Worm (Caenorhabditis elegans) whole organism, L1 larva: ENCODE results near the gene T10B9.9.

Source experiments
- C16A3.4 ChIP-seq: fragments of 150-350 bp; optimal IDR thresholded peaks from 2 replicates; lab custom pipeline; 2014; ENCODE audit warnings: missing biosample characterization, missing genetic modification characterization
- Y116A8C.19 ChIP-seq: sonication (generic microtip); optimal IDR thresholded peaks from 2 replicates; lab custom pipeline; 2016; ENCODE audit warnings: missing compliant biosample characterization, missing genetic modification characterization, borderline replicate concordance
- aha-1 ChIP-seq: fragments of 150-350 bp; optimal IDR thresholded peaks from 2 replicates; lab custom pipeline; 2014; ENCODE audit warnings: missing biosample characterization, missing genetic modification characterization
- alr-1 ChIP-seq: fragments of 200-800 bp; sonication (Bioruptor generic); optimal IDR thresholded peaks from 2 replicates; lab custom pipeline; 2018; ENCODE audit warnings: borderline replicate concordance, mild to moderate bottlenecking, missing genetic modification characterization, missing compliant biosample characterization
- aly-2 ChIP-seq: fragments of 150-350 bp; optimal IDR thresholded peaks from 2 replicates; lab custom pipeline; 2014; ENCODE audit warnings: missing biosample characterization, missing genetic modification characterization
- ama-1 ChIP-seq: fragments of 150-350 bp; optimal IDR thresholded peaks from 2 replicates; lab custom pipeline; 2014
- blmp-1 ChIP-seq: fragments of 150-350 bp; optimal IDR thresholded peaks from 2 replicates; lab custom pipeline; 2014; ENCODE audit warnings: missing biosample characterization, missing genetic modification characterization
- ceh-82 ChIP-seq, 3 experiments: fragments of 150-350 bp in 1 of 3; sonication (generic microtip) in 2 of 3; optimal IDR thresholded peaks; 2 replicates each; lab custom pipeline; 2014 to 2017; ENCODE audit warnings: missing biosample characterization in 3 of 3, missing genetic modification characterization in 3 of 3
- dsc-1 ChIP-seq: sonication (generic microtip); optimal IDR thresholded peaks from 2 replicates; lab custom pipeline; 2016; ENCODE audit warnings: mild to moderate bottlenecking, missing genetic modification characterization, missing compliant biosample characterization
- efl-1 ChIP-seq, 4 experiments: fragments of 150-350 bp; optimal IDR thresholded peaks in 3 of 4; peaks in 1 of 4; 1 replicate in 1 of 4; 2 replicates in 3 of 4; lab custom pipeline; 2014; ENCODE audit warnings: missing biosample characterization in 2 of 4, missing genetic modification characterization in 2 of 4, missing genetic modification reagents in 2 of 4
- egl-13 ChIP-seq: sonication (generic microtip); optimal IDR thresholded peaks from 2 replicates; lab custom pipeline; 2016; ENCODE audit warnings: missing genotype, missing genetic modification reagents, missing genetic modification characterization, missing compliant biosample characterization
- elt-2 ChIP-seq: sonication (generic microtip); optimal IDR thresholded peaks from 2 replicates; lab custom pipeline; 2016; ENCODE audit warnings: missing genetic modification characterization, mild to moderate bottlenecking, inconsistent platforms, missing compliant biosample characterization, missing genetic modification reagents
- elt-3 ChIP-seq, 6 experiments: fragments of 150-350 bp in 1 of 6; sonication (generic microtip); optimal IDR thresholded peaks; 2 replicates each; lab custom pipeline; 2017 to 2018; ENCODE audit warnings: missing biosample characterization in 6 of 6, missing genetic modification characterization in 6 of 6, inconsistent platforms in 1 of 6
- fkh-10 ChIP-seq: sonication (generic microtip); optimal IDR thresholded peaks from 2 replicates; lab custom pipeline; 2017; ENCODE audit warnings: missing biosample characterization, missing genetic modification reagents, missing genetic modification characterization
- fkh-8 ChIP-seq: sonication (generic microtip); optimal IDR thresholded peaks from 2 replicates; lab custom pipeline; 2016; ENCODE audit warnings: mild to moderate bottlenecking, missing genetic modification characterization, missing compliant biosample characterization
- grh-1 ChIP-seq: fragments of 200-800 bp; sonication (Bioruptor generic); IDR thresholded peaks from 2 replicates; pipeline ENCODE4 v1.3.6; 2022; ENCODE audit warnings: missing genetic modification reagents, missing genetic modification characterization, missing compliant biosample characterization
- jun-1 ChIP-seq: fragments of 150-350 bp; optimal IDR thresholded peaks from 2 replicates; lab custom pipeline; 2014; ENCODE audit warnings: missing biosample characterization, missing genetic modification reagents, missing genetic modification characterization
- lin-14 ChIP-seq: fragments of 200-800 bp; sonication (Bioruptor generic); optimal IDR thresholded peaks from 2 replicates; lab custom pipeline; 2018; ENCODE audit warnings: mild to moderate bottlenecking, missing genetic modification characterization, moderate library complexity, missing compliant biosample characterization
- lin-35 ChIP-seq, 2 experiments: fragments of 150-350 bp; optimal IDR thresholded peaks; 2 replicates each; lab custom pipeline; 2014; ENCODE audit warnings: missing biosample characterization in 2 of 2, missing genetic modification characterization in 2 of 2, missing genetic modification reagents in 2 of 2
- lir-3 ChIP-seq: sonication (generic microtip); optimal IDR thresholded peaks from 2 replicates; lab custom pipeline; 2016; ENCODE audit warnings: mild to moderate bottlenecking, missing genetic modification characterization, moderate library complexity, missing compliant biosample characterization; ENCODE audit not compliant: poor library complexity
- lsy-2 ChIP-seq, 2 experiments: fragments of 150-350 bp; optimal IDR thresholded peaks; 2 replicates each; lab custom pipeline; 2014; ENCODE audit warnings: missing biosample characterization in 2 of 2, missing genetic modification characterization in 2 of 2
- nhr-12 ChIP-seq: sonication (generic microtip); optimal IDR thresholded peaks from 2 replicates; lab custom pipeline; 2017; ENCODE audit warnings: missing biosample characterization, missing genetic modification characterization
- nhr-19 ChIP-seq: fragments of 200-800 bp; sonication (Bioruptor generic); conservative IDR thresholded peaks from 2 replicates; pipeline ENCODE4 v1.3.6; 2022; ENCODE audit warnings: missing genetic modification characterization, missing compliant biosample characterization
- nhr-20 ChIP-seq: sonication (generic microtip); optimal IDR thresholded peaks from 2 replicates; lab custom pipeline; 2016; ENCODE audit warnings: mild to moderate bottlenecking, missing genetic modification characterization, missing compliant biosample characterization
- nhr-237 ChIP-seq: fragments of 150-350 bp; optimal IDR thresholded peaks from 2 replicates; lab custom pipeline; 2014; ENCODE audit warnings: missing biosample characterization, missing genetic modification characterization
- nhr-47 ChIP-seq: sonication (generic microtip); optimal IDR thresholded peaks from 2 replicates; lab custom pipeline; 2016; ENCODE audit warnings: mild to moderate bottlenecking, missing genetic modification characterization, moderate library complexity, missing compliant biosample characterization
- nhr-71 ChIP-seq: sonication (generic microtip); optimal IDR thresholded peaks from 2 replicates; lab custom pipeline; 2016; ENCODE audit warnings: mild to moderate bottlenecking, missing genetic modification characterization, moderate library complexity, missing compliant biosample characterization
- nhr-77 ChIP-seq: fragments of 150-350 bp; optimal IDR thresholded peaks from 2 replicates; lab custom pipeline; 2014; ENCODE audit warnings: missing biosample characterization, missing genetic modification characterization
- nhr-85 ChIP-seq: sonication (generic microtip); peaks from one replicate; lab custom pipeline; 2016; ENCODE audit warnings: missing genetic modification characterization, inconsistent platforms, missing compliant biosample characterization
- nhr-90 ChIP-seq: sonication (generic microtip); optimal IDR thresholded peaks from 2 replicates; lab custom pipeline; 2016; ENCODE audit warnings: mild to moderate bottlenecking, missing genetic modification characterization, missing compliant biosample characterization; ENCODE audit not compliant: poor library complexity
- pax-3 ChIP-seq: fragments of 200-800 bp; sonication (Bioruptor generic); optimal IDR thresholded peaks from 2 replicates; lab custom pipeline; 2018; ENCODE audit warnings: mild to moderate bottlenecking, missing genetic modification characterization, moderate library complexity, missing compliant biosample characterization
- pqm-1 ChIP-seq: sonication (generic microtip); optimal IDR thresholded peaks from 3 replicates; lab custom pipeline; 2017; ENCODE audit warnings: missing biosample characterization, missing genetic modification characterization
- rnt-1 ChIP-seq: sonication (generic microtip); optimal IDR thresholded peaks from 2 replicates; lab custom pipeline; 2016; ENCODE audit warnings: mild to moderate bottlenecking, missing genetic modification characterization, moderate library complexity, missing compliant biosample characterization
- snu-23 ChIP-seq: sonication (generic microtip); optimal IDR thresholded peaks from 2 replicates; lab custom pipeline; 2016; ENCODE audit warnings: missing genetic modification characterization, missing compliant biosample characterization
- sup-37 ChIP-seq: fragments of 200-800 bp; sonication (Bioruptor generic); optimal IDR thresholded peaks from 2 replicates; lab custom pipeline; 2018; ENCODE audit warnings: mild to moderate bottlenecking, missing genetic modification characterization, missing compliant biosample characterization
- tlp-1 ChIP-seq: fragments of 150-350 bp; optimal IDR thresholded peaks from 2 replicates; lab custom pipeline; 2014; ENCODE audit warnings: missing biosample characterization, missing genetic modification characterization
- unc-130 ChIP-seq: fragments of 150-350 bp; optimal IDR thresholded peaks from 2 replicates; lab custom pipeline; 2017; ENCODE audit warnings: missing biosample characterization, missing genetic modification characterization, inconsistent platforms
- unc-30 ChIP-seq: sonication (generic microtip); optimal IDR thresholded peaks from 2 replicates; lab custom pipeline; 2017; ENCODE audit warnings: missing biosample characterization, missing genetic modification characterization
- unc-62 ChIP-seq: fragments of 150-350 bp; optimal IDR thresholded peaks from 2 replicates; lab custom pipeline; 2014; ENCODE audit warnings: missing biosample characterization, missing genetic modification reagents, missing genetic modification characterization
- unc-86 ChIP-seq: sonication (generic microtip); optimal IDR thresholded peaks from 2 replicates; lab custom pipeline; 2016; ENCODE audit warnings: missing genetic modification characterization, missing compliant biosample characterization
- unc-98 ChIP-seq: fragments of 200-800 bp; sonication (Bioruptor generic); IDR thresholded peaks from 2 replicates; pipeline ENCODE4 v1.3.6; 2022; ENCODE audit warnings: missing genetic modification characterization, missing compliant biosample characterization
- xbp-1 ChIP-seq: sonication (generic microtip); optimal IDR thresholded peaks from 2 replicates; lab custom pipeline; 2016; ENCODE audit warnings: missing genetic modification characterization, missing compliant biosample characterization
- zip-4 ChIP-seq: fragments of 200-800 bp; sonication (Bioruptor generic); optimal IDR thresholded peaks from 2 replicates; lab custom pipeline; 2018; ENCODE audit warnings: mild to moderate bottlenecking, missing genetic modification characterization, moderate library complexity, missing compliant biosample characterization

T10B9.9 gene

ce11 chrII:9755425-9755824 lies 20.3 kb downstream of the T10B9.9 start:
- no peak for TF ChIP-seq pqm-1 (tag; lab: Kevin White, UChicago)
- TF ChIP-seq egl-13 (tag; lab: Kevin White, UChicago): peak; percentile 19
- peak; percentile 11 for TF ChIP-seq nhr-47 (tag; lab: Kevin White, UChicago)
- TF ChIP-seq unc-130: no peak
- TF ChIP-seq dsc-1 (tag; lab: Kevin White, UChicago): peak; percentile 92
- peak; percentile 41 for TF ChIP-seq lin-14 (GFP tag; lab: Kevin White, UChicago)
- TF ChIP-seq unc-86 (tag; lab: Kevin White, UChicago): peak; percentile 64
- no peak for TF ChIP-seq nhr-12 (tag; lab: Kevin White, UChicago)
- peak; percentile 35 for TF ChIP-seq nhr-71 (tag; lab: Kevin White, UChicago)

DNA sequence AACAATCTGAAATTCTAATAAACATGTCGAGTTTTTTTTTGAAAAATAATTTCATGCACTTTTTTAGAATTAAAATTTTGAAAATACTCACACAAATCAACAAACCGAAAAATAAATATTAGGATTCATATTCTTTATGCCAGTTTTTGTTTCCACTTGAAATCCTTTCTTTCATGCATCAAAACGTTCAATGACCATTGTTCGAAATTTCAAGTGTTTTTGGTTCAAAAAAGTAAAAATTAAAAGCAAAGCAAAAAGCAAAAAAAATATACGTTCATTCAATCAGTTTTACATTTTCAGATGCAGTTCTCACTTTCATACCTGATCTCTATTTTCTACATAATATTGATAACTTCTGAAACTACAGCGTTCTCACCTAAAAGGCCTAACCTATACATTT lies 22.0 kb downstream of the T10B9.9 start, which contains the start of gene ZK1321.1:
Gene ZK1321.1 (plus strand): TSS at position 301 of the 400 bp plus-strand sequence.
- TF ChIP-seq lsy-2 (tag; optimal IDR thresholded peaks at IDR 0.05; lab: Kevin White, UChicago): no peak
- no peak for TF ChIP-seq efl-1 (optimal IDR thresholded peaks at IDR 0.05; lab: Kevin White, UChicago)
- peak in 1 of 2 experiments; percentile 13 for TF ChIP-seq efl-1 (GFP tag; optimal IDR thresholded peaks at IDR 0.05 in 1 of 2; lab: Kevin White, UChicago)
- TF ChIP-seq rnt-1 (tag; lab: Kevin White, UChicago): no peak

DNA sequence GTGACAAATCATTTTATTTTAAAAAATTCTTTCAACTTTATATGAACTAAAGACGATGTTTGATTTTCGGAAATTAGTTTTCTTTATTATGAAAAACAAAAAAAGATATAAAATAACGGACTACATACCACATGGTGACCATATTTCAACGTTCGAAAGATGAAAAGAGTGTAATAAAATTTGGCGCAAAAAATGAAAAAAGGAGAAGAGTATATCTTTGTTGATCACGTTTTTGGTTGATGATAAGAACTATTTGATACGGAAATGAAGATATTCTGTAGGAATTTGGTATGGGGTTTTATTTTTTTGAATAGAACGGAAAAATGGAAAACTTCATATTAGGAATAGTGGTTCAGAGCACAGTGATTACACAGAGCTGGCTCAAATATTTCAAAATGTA lies 22.6 kb downstream of the T10B9.9 start, which contains the start of gene Y53C12B.7:
Gene Y53C12B.7 (minus strand): TSS at position 163 of the 400 bp plus-strand sequence.
- TF ChIP-seq egl-13 (tag; lab: Kevin White, UChicago) (no peak), pax-3 (tag; lab: Kevin White, UChicago) (no peak), xbp-1 (tag; lab: Kevin White, UChicago) (no peak), efl-1 (optimal IDR thresholded peaks at IDR 0.05; lab: Kevin White, UChicago) (no peak), efl-1 (GFP tag; optimal IDR thresholded peaks at IDR 0.05 in 1 of 2; lab: Kevin White, UChicago) (no peak), snu-23 (GFP tag; lab: Kevin White, UChicago) (no peak), elt-2 (tag; lab: Kevin White, UChicago) (no peak), grh-1 (GFP tag; lab: Robert Waterston, UW) (no peak), sup-37 (GFP tag; lab: Kevin White, UChicago) (no peak), lir-3 (no peak), aha-1 (tag; lab: Kevin White, UChicago) (no peak), nhr-20 (tag; lab: Kevin White, UChicago) (peak; percentile 52), elt-3 (tag; optimal IDR thresholded peaks at IDR 0.05; lab: Kevin White, UChicago) (peak in 2 of 6 experiments; percentile 61 to 81), lin-14 (GFP tag; lab: Kevin White, UChicago) (peak; percentile 49), tlp-1 (tag; lab: Kevin White, UChicago) (no peak), unc-130 (no peak), nhr-71 (tag; lab: Kevin White, UChicago) (peak; percentile 7), blmp-1 (tag; lab: Kevin White, UChicago) (peak; percentile 43)

ce11 chrII:9752278-9752677 lies 23.4 kb downstream of the T10B9.9 start:
- TF ChIP-seq nhr-77 (tag; lab: Kevin White, UChicago) (no peak), lin-14 (GFP tag; lab: Kevin White, UChicago) (peak; percentile 65), unc-130 (no peak), zip-4 (GFP tag; lab: Kevin White, UChicago) (no peak), unc-98 (GFP tag; lab: Robert Waterston, UW) (no peak), alr-1 (tag; lab: Kevin White, UChicago) (no peak), egl-13 (tag; lab: Kevin White, UChicago) (no peak), C16A3.4 (tag; lab: Kevin White, UChicago) (no peak), Y116A8C.19 (tag; lab: Kevin White, UChicago) (no peak), nhr-90 (tag; lab: Kevin White, UChicago) (peak; percentile 42), ceh-82 (tag; optimal IDR thresholded peaks at IDR 0.05; lab: Kevin White, UChicago) (no peak), efl-1 (optimal IDR thresholded peaks at IDR 0.05; lab: Kevin White, UChicago) (no peak), efl-1 (GFP tag; optimal IDR thresholded peaks at IDR 0.05 in 1 of 2; lab: Kevin White, UChicago) (no peak), fkh-10 (no peak), snu-23 (GFP tag; lab: Kevin White, UChicago) (peak; percentile 46), elt-3 (tag; optimal IDR thresholded peaks at IDR 0.05; lab: Kevin White, UChicago) (peak in 4 of 6 experiments; percentile 32 to 86 (median 74)), lsy-2 (tag; optimal IDR thresholded peaks at IDR 0.05; lab: Kevin White, UChicago) (peak in 1 of 2 experiments; percentile 23), blmp-1 (tag; lab: Kevin White, UChicago) (peak; percentile 13), elt-2 (tag; lab: Kevin White, UChicago) (no peak), unc-62 (no peak), nhr-85 (tag; lab: Kevin White, UChicago) (peak; percentile 89), jun-1 (no peak), lin-35 (GFP tag; optimal IDR thresholded peaks at IDR 0.05; lab: Kevin White, UChicago) (peak in 1 of 2 experiments; percentile 27), nhr-19 (GFP tag; lab: Robert Waterston, UW) (peak; percentile 40), ama-1 (lab: Kevin White, UChicago) (no peak), aly-2 (tag; lab: Kevin White, UChicago) (no peak), nhr-71 (tag; lab: Kevin White, UChicago) (peak; percentile 57), fkh-8 (tag; lab: Kevin White, UChicago) (no peak), nhr-237 (no peak), unc-30 (tag; lab: Kevin White, UChicago) (no peak)
